Fruit fly (Drosophila melanogaster) whole organism, embryonic: Measurements from ENCODE around the gene CG14684.
A peak's percentile ranks its signal among the peaks of the same experiment; 100 is the strongest.

Experiments
- Antp ChIP-seq: fragments of 200-800 bp; sonication (Bioruptor generic); optimal IDR thresholded peaks from 3 replicates; lab custom pipeline; 2016; ENCODE audit warnings: missing biosample characterization, missing genetic modification characterization
- Atf6 ChIP-seq: fragments of 200-800 bp; sonication (Bioruptor generic); IDR thresholded peaks from 2 replicates; pipeline ENCODE4 v1.3.6; 2022; ENCODE audit warnings: missing biosample characterization, missing genetic modification characterization
- CG10267 ChIP-seq: fragments of 200-800 bp; sonication (Bioruptor generic); optimal IDR thresholded peaks from 2 replicates; lab custom pipeline; 2018; ENCODE audit warnings: missing biosample characterization, mild to moderate bottlenecking, missing genetic modification characterization, moderate library complexity
- CG13424 ChIP-seq: fragments of 200-800 bp; sonication (Bioruptor generic); optimal IDR thresholded peaks from 2 replicates; lab custom pipeline; 2019; ENCODE audit warnings: missing biosample characterization, mild to moderate bottlenecking, missing genetic modification characterization, moderate library complexity
- CG14441 ChIP-seq: fragments of 200-800 bp; sonication (Bioruptor generic); IDR thresholded peaks from 2 replicates; pipeline ENCODE4 v1.3.6; 2022; ENCODE audit warnings: missing biosample characterization, missing genetic modification characterization
- CG1529 ChIP-seq: fragments of 200-800 bp; sonication (Bioruptor generic); optimal IDR thresholded peaks from 3 replicates; lab custom pipeline; 2018; ENCODE audit warnings: missing biosample characterization, missing genetic modification characterization
- CG15696 ChIP-seq: fragments of 200-800 bp; sonication (Bioruptor generic); optimal IDR thresholded peaks from 2 replicates; lab custom pipeline; 2019; ENCODE audit warnings: missing biosample characterization, mild to moderate bottlenecking, missing genetic modification characterization, moderate library complexity
- CG17568 ChIP-seq: fragments of 200-800 bp; sonication (Bioruptor generic); optimal IDR thresholded peaks from 2 replicates; lab custom pipeline; 2018; ENCODE audit warnings: missing biosample characterization, mild to moderate bottlenecking, missing genetic modification characterization, moderate library complexity
- CG18476 ChIP-seq: fragments of 200-800 bp; sonication (Bioruptor generic); optimal IDR thresholded peaks from 2 replicates; lab custom pipeline; 2016; ENCODE audit warnings: missing biosample characterization, mild to moderate bottlenecking, missing genetic modification characterization
- CG2202 ChIP-seq: fragments of 200-800 bp; sonication (Bioruptor generic); optimal IDR thresholded peaks from 2 replicates; lab custom pipeline; 2018; ENCODE audit warnings: missing biosample characterization, mild to moderate bottlenecking, missing genetic modification characterization
- CG31224 ChIP-seq: fragments of 200-800 bp; sonication (Bioruptor generic); IDR thresholded peaks from 2 replicates; pipeline ENCODE4 v1.3.6; 2022; ENCODE audit warnings: missing biosample characterization, missing genetic modification characterization
- CG3281 ChIP-seq: fragments of 200-800 bp; sonication (Bioruptor generic); optimal IDR thresholded peaks from 3 replicates; lab custom pipeline; 2017; ENCODE audit warnings: missing biosample characterization, mild to moderate bottlenecking, missing genetic modification characterization
- CG33557 ChIP-seq: fragments of 200-800 bp; sonication (Bioruptor generic); optimal IDR thresholded peaks from 2 replicates; lab custom pipeline; 2019; ENCODE audit warnings: missing biosample characterization, mild to moderate bottlenecking, missing genetic modification characterization, moderate library complexity
- CG6175 ChIP-seq: fragments of 200-800 bp; sonication (Bioruptor generic); IDR thresholded peaks from 3 replicates; pipeline ENCODE4 v1.3.6; 2022; ENCODE audit warnings: missing biosample characterization, missing genetic modification characterization
- CG6683 ChIP-seq: fragments of 200-800 bp; sonication (Bioruptor generic); optimal IDR thresholded peaks from 2 replicates; lab custom pipeline; 2017; ENCODE audit warnings: missing biosample characterization, mild to moderate bottlenecking, missing genetic modification characterization, missing genetic modification reagents
- CG7372 ChIP-seq: fragments of 200-800 bp; sonication (Bioruptor generic); IDR thresholded peaks from 2 replicates; pipeline ENCODE4 v1.3.6; 2022; ENCODE audit warnings: missing biosample characterization, missing genetic modification characterization
- CG7745 ChIP-seq: fragments of 200-800 bp; sonication (Bioruptor generic); optimal IDR thresholded peaks from 2 replicates; lab custom pipeline; 2018; ENCODE audit warnings: missing biosample characterization, mild to moderate bottlenecking, missing genetic modification characterization, moderate library complexity
- CkIIα-i1 ChIP-seq: fragments of 200-800 bp; sonication (Bioruptor generic); IDR thresholded peaks from 2 replicates; pipeline ENCODE4 v1.3.6; 2022; ENCODE audit warnings: missing biosample characterization, missing genetic modification characterization
- CrebB ChIP-seq: fragments of 200-800 bp; sonication (Bioruptor generic); optimal IDR thresholded peaks from 3 replicates; lab custom pipeline; 2018; ENCODE audit warnings: missing biosample characterization, mild to moderate bottlenecking, missing genetic modification characterization
- Dad ChIP-seq: fragments of 200-800 bp; sonication (Bioruptor generic); optimal IDR thresholded peaks from 3 replicates; lab custom pipeline; 2016; ENCODE audit warnings: missing biosample characterization, missing genetic modification characterization
- Doc2 ChIP-seq: fragments of 200-800 bp; sonication (Bioruptor generic); IDR thresholded peaks from 2 replicates; pipeline ENCODE4 v1.3.6; 2022; ENCODE audit warnings: missing biosample characterization, missing genetic modification characterization
- Drgx ChIP-seq: fragments of 200-800 bp; sonication (Bioruptor generic); IDR thresholded peaks from 2 replicates; pipeline ENCODE4 v1.3.6; 2022; ENCODE audit warnings: missing biosample characterization, missing genetic modification characterization
- Ets65A ChIP-seq: fragments of 200-800 bp; sonication (Bioruptor generic); peaks from one replicate; lab custom pipeline; 2016; ENCODE audit warnings: missing biosample characterization, missing genetic modification characterization
- Fer1 ChIP-seq: fragments of 200-800 bp; sonication (Bioruptor generic); optimal IDR thresholded peaks from 2 replicates; lab custom pipeline; 2017; ENCODE audit warnings: missing biosample characterization, mild to moderate bottlenecking, missing genetic modification characterization
- Hmr ChIP-seq: fragments of 200-800 bp; sonication (Bioruptor generic); optimal IDR thresholded peaks from 3 replicates; lab custom pipeline; 2017; ENCODE audit warnings: mild to moderate bottlenecking, missing biosample characterization, missing genetic modification reagents, missing genetic modification characterization
- Hsf ChIP-seq: fragments of 200-800 bp; sonication (Bioruptor generic); optimal IDR thresholded peaks from 3 replicates; lab custom pipeline; 2016; ENCODE audit warnings: missing biosample characterization, missing genetic modification characterization
- Kr ChIP-seq: fragments of 200-800 bp; sonication (Bioruptor generic); optimal IDR thresholded peaks from 2 replicates; lab custom pipeline; 2017; ENCODE audit warnings: missing biosample characterization, mild to moderate bottlenecking, missing genetic modification characterization
- Lim3 ChIP-seq: fragments of 200-800 bp; sonication (Bioruptor generic); IDR thresholded peaks from 2 replicates; pipeline ENCODE4 v1.3.6; 2022; ENCODE audit warnings: missing biosample characterization, missing genetic modification characterization
- NC2α ChIP-seq: fragments of 200-800 bp; sonication (Bioruptor generic); optimal IDR thresholded peaks from 2 replicates; lab custom pipeline; 2016; ENCODE audit warnings: missing biosample characterization, missing genetic modification characterization
- NK7.1 ChIP-seq: fragments of 200-800 bp; sonication (Bioruptor generic); optimal IDR thresholded peaks from 3 replicates; lab custom pipeline; 2016; ENCODE audit warnings: missing biosample characterization, missing genetic modification characterization
- Nf-YB ChIP-seq: fragments of 200-800 bp; sonication (Bioruptor generic); optimal IDR thresholded peaks from 3 replicates; lab custom pipeline; 2019; ENCODE audit warnings: missing biosample characterization, mild to moderate bottlenecking, missing genetic modification characterization, moderate library complexity
- Side ChIP-seq: fragments of 200-800 bp; sonication (Bioruptor generic); optimal IDR thresholded peaks from 2 replicates; lab custom pipeline; 2016; ENCODE audit warnings: missing biosample characterization, missing genetic modification characterization
- Sin3A ChIP-seq: fragments of >200 bp; optimal IDR thresholded peaks from 2 replicates; lab custom pipeline; 2018
- Taf1 ChIP-seq: fragments of 200-800 bp; sonication (Bioruptor generic); IDR thresholded peaks from 2 replicates; pipeline ENCODE4 v1.3.6; 2022; ENCODE audit warnings: missing biosample characterization, missing genetic modification characterization
- bbx ChIP-seq: fragments of 200-800 bp; sonication (Bioruptor generic); IDR thresholded peaks from 2 replicates; pipeline ENCODE4 v1.3.6; 2022; ENCODE audit warnings: missing biosample characterization, missing genetic modification characterization; ENCODE audit not compliant: partially characterized antibody
- btn ChIP-seq: fragments of 200-800 bp; sonication (Bioruptor generic); optimal IDR thresholded peaks from 2 replicates; lab custom pipeline; 2016; ENCODE audit warnings: missing biosample characterization, missing genetic modification characterization
- cas ChIP-seq: fragments of 200-800 bp; sonication (Bioruptor generic); IDR thresholded peaks from 2 replicates; pipeline ENCODE4 v1.3.6; 2022; ENCODE audit warnings: missing biosample characterization, missing genetic modification characterization
- chn ChIP-seq: fragments of 200-800 bp; sonication (Bioruptor generic); optimal IDR thresholded peaks from 2 replicates; lab custom pipeline; 2016; ENCODE audit warnings: missing biosample characterization, missing genetic modification characterization
- da ChIP-seq: fragments of 200-800 bp; sonication (Bioruptor generic); optimal IDR thresholded peaks from 2 replicates; lab custom pipeline; 2016; ENCODE audit warnings: missing biosample characterization, missing genetic modification characterization
- dan ChIP-seq: fragments of 200-800 bp; sonication (Bioruptor generic); IDR thresholded peaks from 2 replicates; pipeline ENCODE4 v1.3.6; 2022; ENCODE audit warnings: missing biosample characterization, missing genetic modification characterization
- dimm ChIP-seq: fragments of 200-800 bp; sonication (Bioruptor generic); IDR thresholded peaks from 2 replicates; pipeline ENCODE4 v1.3.6; 2022; ENCODE audit warnings: missing biosample characterization, missing genetic modification characterization
- disco-r ChIP-seq: fragments of 200-800 bp; sonication (Bioruptor generic); optimal IDR thresholded peaks from 2 replicates; lab custom pipeline; 2016; ENCODE audit warnings: missing biosample characterization, missing genetic modification characterization
- eve ChIP-seq, 2 experiments: fragments of >200 bp; optimal IDR thresholded peaks; 2 replicates each; lab custom pipeline; 2017; ENCODE audit warnings: missing biosample characterization in 2 of 2, missing genetic modification characterization in 2 of 2
- gce ChIP-seq: fragments of 200-800 bp; sonication (Bioruptor generic); IDR thresholded peaks from 3 replicates; pipeline ENCODE4 v1.3.6; 2022; ENCODE audit warnings: missing biosample characterization, missing genetic modification characterization
- inv ChIP-seq: fragments of 200-800 bp; sonication (Bioruptor generic); IDR thresholded peaks from 2 replicates; pipeline ENCODE4 v1.3.6; 2022; ENCODE audit warnings: missing biosample characterization, missing genetic modification characterization; ENCODE audit not compliant: partially characterized antibody
- ken ChIP-seq: fragments of 200-800 bp; sonication (Bioruptor generic); IDR thresholded peaks from 3 replicates; pipeline ENCODE4 v1.3.6; 2022; ENCODE audit warnings: missing biosample characterization, missing genetic modification characterization
- mirr ChIP-seq: fragments of 200-800 bp; sonication (Bioruptor generic); optimal IDR thresholded peaks from 3 replicates; lab custom pipeline; 2018; ENCODE audit warnings: missing biosample characterization, mild to moderate bottlenecking, missing genetic modification characterization
- rib ChIP-seq: fragments of 200-800 bp; sonication (Bioruptor generic); IDR thresholded peaks from 2 replicates; pipeline ENCODE4 v1.3.6; 2022; ENCODE audit warnings: missing biosample characterization, missing genetic modification characterization
- scrt ChIP-seq: fragments of 200-800 bp; sonication (Bioruptor generic); optimal IDR thresholded peaks from 2 replicates; lab custom pipeline; 2018; ENCODE audit warnings: missing biosample characterization, mild to moderate bottlenecking, missing genetic modification characterization, moderate library complexity
- tna ChIP-seq: fragments of 200-800 bp; sonication (Bioruptor generic); IDR thresholded peaks from 2 replicates; pipeline ENCODE4 v1.3.6; 2022; ENCODE audit warnings: missing biosample characterization, missing genetic modification characterization; ENCODE audit not compliant: partially characterized antibody
- usp ChIP-seq: fragments of >200 bp; optimal IDR thresholded peaks from 2 replicates; lab custom pipeline; 2017; ENCODE audit warnings: missing biosample characterization, missing genetic modification characterization
- wor ChIP-seq: fragments of 200-800 bp; sonication (Bioruptor generic); IDR thresholded peaks from 2 replicates; pipeline ENCODE4 v1.3.6; 2022; ENCODE audit warnings: missing biosample characterization, missing genetic modification characterization

Gene CG14684

DNA sequence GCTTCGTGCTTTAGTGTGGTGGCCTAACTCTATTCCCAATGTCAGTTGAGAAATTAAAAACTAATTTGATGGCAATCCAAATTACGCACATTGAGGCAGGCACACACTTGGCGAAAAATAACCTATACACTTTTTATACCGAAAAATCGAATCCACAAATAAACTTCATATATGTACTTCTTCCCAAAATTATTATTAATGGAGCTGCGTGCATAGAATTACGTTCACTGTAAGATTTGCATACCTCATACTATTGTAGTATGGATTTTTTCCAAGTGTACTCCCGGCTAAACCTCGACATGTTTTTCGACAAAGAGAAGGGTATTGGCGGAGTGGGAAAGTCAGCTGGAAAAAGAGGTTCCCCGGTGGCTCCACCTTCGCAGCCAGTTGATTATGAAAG lies 22.5 kb upstream of the CG14684 start (continued):
- TF ChIP-seq NK7.1, result no peak
- peak; percentile 45 for TF ChIP-seq Hmr
- TF ChIP-seq mirr, result no peak
- 0 out of 2 replicates have a peak, but pooled peaks have one; percentile 34 for TF ChIP-seq CG7372 (GFP tag; lab: Robert Waterston, UW)
- 0 out of 3 replicates have a peak, but pooled peaks have one; percentile 64 for TF ChIP-seq gce (GFP tag; lab: Robert Waterston, UW)
- TF ChIP-seq Lim3 (GFP tag; lab: Robert Waterston, UW), result peak; percentile 61
- TF ChIP-seq Atf6 (GFP tag; lab: Robert Waterston, UW), result peak; percentile 51; the same call in 1 of the 2 replicates
- no peak for TF ChIP-seq CG6175 (GFP tag; lab: Robert Waterston, UW)
- peak; percentile 96 for TF ChIP-seq Ets65A (GFP tag; lab: Kevin White, UChicago)
- no peak for TF ChIP-seq disco-r (GFP tag; lab: Kevin White, UChicago)
- peak; percentile 75 for TF ChIP-seq wor (GFP tag; lab: Robert Waterston, UW)
- peak; percentile 69 for TF ChIP-seq CG13424 (tag; lab: Kevin White, UChicago)
- peak; percentile 22 for TF ChIP-seq btn (GFP tag; lab: Kevin White, UChicago)
- no peak for TF ChIP-seq Taf1 (GFP tag; lab: Robert Waterston, UW)
- peak; percentile 42 for TF ChIP-seq Side
- TF ChIP-seq Antp (GFP tag; lab: Kevin White, UChicago), result peak; percentile 58
- TF ChIP-seq CG31224 (GFP tag; lab: Robert Waterston, UW), result no peak; the same call in 1 of the 2 replicates
- no peak for TF ChIP-seq Doc2 (GFP tag; lab: Robert Waterston, UW)
- TF ChIP-seq dimm, result peak; percentile 56; the same call in 1 of the 2 replicates
- peak; percentile 25 for TF ChIP-seq Nf-YB (GFP tag; lab: Kevin White, UChicago)
- TF ChIP-seq da, result no peak
- no peak for TF ChIP-seq NC2α (GFP tag; lab: Kevin White, UChicago)
- no peak for TF ChIP-seq cas (GFP tag; lab: Robert Waterston, UW)
- TF ChIP-seq rib (GFP tag; lab: Robert Waterston, UW), result no peak
- no peak for TF ChIP-seq bbx
- no peak for TF ChIP-seq inv (GFP tag; lab: Robert Waterston, UW)
- peak; percentile 35 for TF ChIP-seq scrt (GFP tag; lab: Kevin White, UChicago)
- no peak for TF ChIP-seq usp
- TF ChIP-seq CG17568, result peak; percentile 17
- peak; percentile 81 for TF ChIP-seq CG14441 (GFP tag; lab: Robert Waterston, UW)
- no peak for TF ChIP-seq CG33557
- no peak for TF ChIP-seq CG2202 (tag; lab: Kevin White, UChicago)
- peak; percentile 45 for TF ChIP-seq CG3281 (GFP tag; lab: Kevin White, UChicago)
- TF ChIP-seq chn (GFP tag; lab: Kevin White, UChicago), result peak; percentile 52
- TF ChIP-seq CG15696 (tag; lab: Kevin White, UChicago), result no peak
- TF ChIP-seq CG18476 (GFP tag; lab: Kevin White, UChicago), result no peak
- TF ChIP-seq CG6683 (GFP tag; lab: Kevin White, UChicago), result peak; percentile 44
- TF ChIP-seq CG1529 (GFP tag; lab: Kevin White, UChicago), result peak; percentile 22
- no peak for TF ChIP-seq tna (GFP tag; lab: Robert Waterston, UW)
- TF ChIP-seq CG10267 (tag; lab: Kevin White, UChicago), result peak; percentile 49
- peak; percentile 5 for TF ChIP-seq CrebB (tag; lab: Kevin White, UChicago)
- TF ChIP-seq dan (GFP tag; lab: Robert Waterston, UW), result no peak
- TF ChIP-seq Hsf, result peak; percentile 33
- TF ChIP-seq ken (GFP tag; lab: Robert Waterston, UW), result peak; percentile 65
- TF ChIP-seq eve (GFP tag; optimal IDR thresholded peaks at IDR 0.05; lab: Kevin White, UChicago), result peak in 1 of 2 experiments; percentile 87
- peak; percentile 58 for TF ChIP-seq Fer1 (GFP tag; lab: Kevin White, UChicago)
- TF ChIP-seq Drgx (GFP tag; lab: Robert Waterston, UW), result peak; percentile 45
- TF ChIP-seq CG7745 (tag; lab: Kevin White, UChicago), result no peak
- no peak for TF ChIP-seq Sin3A (lab: Kevin White, UChicago)
- no peak for TF ChIP-seq Dad (GFP tag; lab: Kevin White, UChicago)
- TF ChIP-seq Kr (GFP tag; lab: Kevin White, UChicago), result no peak
- TF ChIP-seq CkIIα-i1 (GFP tag; lab: Robert Waterston, UW), result 0 out of 2 replicates have a peak, but pooled peaks have one; percentile 27
